Worm (Caenorhabditis elegans) whole organism, early embryonic: ENCODE results near the gene C16D9.3.

Experiments
- B0310.2 ChIP-seq: sonication (generic microtip); optimal IDR thresholded peaks from 2 replicates; lab custom pipeline; 2016; ENCODE audit warnings: mild to moderate bottlenecking, missing genetic modification characterization, missing compliant biosample characterization
- F13C5.2 ChIP-seq: sonication (generic microtip); optimal IDR thresholded peaks from 2 replicates; lab custom pipeline; 2017; ENCODE audit warnings: mild to moderate bottlenecking, missing genetic modification characterization, inconsistent platforms, missing compliant biosample characterization
- ama-1 ChIP-seq: fragments of 150-350 bp; optimal IDR thresholded peaks from 2 replicates; lab custom pipeline; 2014
- ceh-13 ChIP-seq: fragments of 200-800 bp; sonication (Bioruptor generic); optimal IDR thresholded peaks from 2 replicates; lab custom pipeline; 2018; ENCODE audit warnings: mild to moderate bottlenecking, missing genetic modification characterization, missing compliant biosample characterization
- ceh-36 ChIP-seq: sonication (generic microtip); optimal IDR thresholded peaks from 2 replicates; lab custom pipeline; 2016; ENCODE audit warnings: missing genetic modification characterization, inconsistent platforms, missing compliant biosample characterization
- ets-7 ChIP-seq: sonication (generic microtip); optimal IDR thresholded peaks from 2 replicates; lab custom pipeline; 2016; ENCODE audit warnings: missing genotype, missing genetic modification characterization, missing compliant biosample characterization
- scrt-1 ChIP-seq: fragments of 200-800 bp; sonication (Bioruptor generic); IDR thresholded peaks from 2 replicates; pipeline ENCODE4 v1.3.6; 2022; ENCODE audit warnings: missing genetic modification characterization, missing compliant biosample characterization
- tbx-11 ChIP-seq: fragments of 200-800 bp; sonication (Bioruptor generic); IDR thresholded peaks from 2 replicates; pipeline ENCODE4 v1.3.6; 2022; ENCODE audit warnings: missing genetic modification characterization, missing compliant biosample characterization

ce11 chrV:8235331-8235730 is 4.5 kb downstream of the C16D9.3 start:
- TF ChIP-seq ama-1 (lab: Kevin White, UChicago), result no peak
- TF ChIP-seq B0310.2 (tag; lab: Kevin White, UChicago), result no peak
- TF ChIP-seq ceh-36 (tag; lab: Kevin White, UChicago), result no peak
- TF ChIP-seq tbx-11 (GFP tag; lab: Robert Waterston, UW), result 0 out of 2 replicates have a peak, but pooled peaks have one; percentile 48
- peak; percentile 22 for TF ChIP-seq ceh-13 (GFP tag; lab: Kevin White, UChicago)
- no peak for TF ChIP-seq F13C5.2 (tag; lab: Kevin White, UChicago)
- no peak for TF ChIP-seq ets-7 (tag; lab: Kevin White, UChicago)
- peak; percentile 63; the same call in 1 of the 2 replicates for TF ChIP-seq scrt-1
